Worm (Caenorhabditis elegans) whole organism, L4/young adult: ENCODE results near the gene sws-1.

ENCODE experiments used
- W03F9.2 ChIP-seq: fragments of 150-350 bp; optimal IDR thresholded peaks from 2 replicates; lab custom pipeline; 2014; ENCODE audit warnings: missing biosample characterization, missing genetic modification characterization
- him-1 ChIP-seq: sonication (generic microtip); optimal IDR thresholded peaks from 2 replicates; lab custom pipeline; 2016; ENCODE audit warnings: missing genotype, missing genetic modification reagents, missing genetic modification characterization, missing compliant biosample characterization

- TF ChIP-seq W03F9.2 (tag; lab: Kevin White, UChicago), result no peak
- no peak for TF ChIP-seq him-1 (tag; lab: Kevin White, UChicago)
Measured at ce11 chrV:19024683-19025082, 43.4 kb upstream of the sws-1 start, which contains the start of gene Y39B6A.29.
